Fruit fly (Drosophila melanogaster) whole organism, embryonic: Measurements from ENCODE around the gene HINT1.
A peak's percentile ranks its signal among the peaks of the same experiment; 100 is the strongest.

Experiments used
- Bdp1 ChIP-seq: fragments of 200-800 bp; sonication (Bioruptor generic); optimal IDR thresholded peaks from 3 replicates; lab custom pipeline; 2016; ENCODE audit warnings: missing biosample characterization, missing genetic modification characterization
- CG10209 ChIP-seq: fragments of 200-800 bp; sonication (Bioruptor generic); optimal IDR thresholded peaks from 3 replicates; lab custom pipeline; 2017; ENCODE audit warnings: missing biosample characterization, mild to moderate bottlenecking, missing genetic modification characterization, missing genetic modification reagents
- CG10959 ChIP-seq: fragments of 200-800 bp; sonication (Bioruptor generic); IDR thresholded peaks from 2 replicates; pipeline ENCODE4 v1.3.6; 2022; ENCODE audit warnings: missing biosample characterization, missing genetic modification characterization
- CG12769 ChIP-seq: fragments of 200-800 bp; sonication (Bioruptor generic); optimal IDR thresholded peaks from 2 replicates; lab custom pipeline; 2019; ENCODE audit warnings: missing biosample characterization, mild to moderate bottlenecking, missing genetic modification characterization, moderate library complexity
- CG16813 ChIP-seq: fragments of 200-800 bp; sonication (Bioruptor generic); IDR thresholded peaks from 3 replicates; pipeline ENCODE4 v1.3.6; 2022; ENCODE audit warnings: missing biosample characterization, missing genetic modification characterization; ENCODE audit not compliant: partially characterized antibody
- CG17359 ChIP-seq: fragments of 200-800 bp; sonication (Bioruptor generic); optimal IDR thresholded peaks from 3 replicates; lab custom pipeline; 2018; ENCODE audit warnings: missing biosample characterization, mild to moderate bottlenecking, missing genetic modification characterization, moderate library complexity
- CG17802 ChIP-seq: fragments of 200-800 bp; sonication (Bioruptor generic); optimal IDR thresholded peaks from 2 replicates; lab custom pipeline; 2018; ENCODE audit warnings: missing biosample characterization, mild to moderate bottlenecking, missing genetic modification characterization, moderate library complexity
- CG2116 ChIP-seq: fragments of 200-800 bp; sonication (Bioruptor generic); optimal IDR thresholded peaks from 3 replicates; lab custom pipeline; 2018; ENCODE audit warnings: missing biosample characterization, mild to moderate bottlenecking, missing genetic modification characterization
- CG2120 ChIP-seq: fragments of 200-800 bp; sonication (Bioruptor generic); optimal IDR thresholded peaks from 3 replicates; lab custom pipeline; 2016; ENCODE audit warnings: missing biosample characterization, missing genetic modification characterization
- CG3281 ChIP-seq: fragments of 200-800 bp; sonication (Bioruptor generic); optimal IDR thresholded peaks from 3 replicates; lab custom pipeline; 2017; ENCODE audit warnings: missing biosample characterization, mild to moderate bottlenecking, missing genetic modification characterization
- CG4360 ChIP-seq: fragments of 200-800 bp; sonication (Bioruptor generic); IDR thresholded peaks from 2 replicates; pipeline ENCODE4 v1.3.6; 2022; ENCODE audit warnings: missing biosample characterization, missing genetic modification characterization
- CG5180 ChIP-seq: fragments of 200-800 bp; sonication (Bioruptor generic); optimal IDR thresholded peaks from 3 replicates; lab custom pipeline; 2017; ENCODE audit warnings: missing biosample characterization, missing genetic modification characterization, mild to moderate bottlenecking, moderate library complexity, missing genetic modification reagents
- CG7271 ChIP-seq: fragments of 200-800 bp; sonication (Bioruptor generic); optimal IDR thresholded peaks from 2 replicates; lab custom pipeline; 2018; ENCODE audit warnings: missing biosample characterization, mild to moderate bottlenecking, missing genetic modification characterization, moderate library complexity
- CG8290 ChIP-seq, 3 experiments: fragments of 200-800 bp; sonication (Bioruptor generic); optimal IDR thresholded peaks; 2 replicates each; lab custom pipeline; 2016 to 2019; ENCODE audit warnings: missing biosample characterization in 3 of 3, missing genetic modification characterization in 3 of 3, mild to moderate bottlenecking in 2 of 3, moderate library complexity in 1 of 3
- CG8944 ChIP-seq: fragments of 200-800 bp; sonication (Bioruptor generic); optimal IDR thresholded peaks from 3 replicates; lab custom pipeline; 2016; ENCODE audit warnings: missing biosample characterization, missing genetic modification characterization
- Camta ChIP-seq: fragments of 200-800 bp; sonication (Bioruptor generic); optimal IDR thresholded peaks from 2 replicates; lab custom pipeline; 2016; ENCODE audit warnings: missing biosample characterization, missing genetic modification characterization
- CoRest ChIP-seq: fragments of 200-800 bp; sonication (Bioruptor generic); optimal IDR thresholded peaks from 3 replicates; lab custom pipeline; 2018; ENCODE audit warnings: missing biosample characterization, mild to moderate bottlenecking, missing genetic modification characterization, moderate library complexity
- D19B ChIP-seq: fragments of 200-800 bp; sonication (Bioruptor generic); optimal IDR thresholded peaks from 2 replicates; lab custom pipeline; 2017; ENCODE audit warnings: missing biosample characterization, mild to moderate bottlenecking, missing genetic modification characterization
- Deaf1 ChIP-seq: fragments of 200-800 bp; optimal IDR thresholded peaks from 3 replicates; lab custom pipeline; 2019; ENCODE audit warnings: missing biosample characterization, mild to moderate bottlenecking, missing genetic modification characterization, moderate library complexity
- ERR ChIP-seq: fragments of 200-800 bp; sonication (Bioruptor generic); optimal IDR thresholded peaks from 2 replicates; lab custom pipeline; 2016; ENCODE audit warnings: missing biosample characterization, missing genetic modification characterization
- Gsc ChIP-seq: fragments of 200-800 bp; sonication (Bioruptor generic); IDR thresholded peaks from 2 replicates; pipeline ENCODE4 v1.3.6; 2022; ENCODE audit warnings: missing biosample characterization, missing genetic modification characterization
- Hand ChIP-seq: fragments of 200-800 bp; sonication (Bioruptor generic); optimal IDR thresholded peaks from 2 replicates; lab custom pipeline; 2017; ENCODE audit warnings: mild to moderate bottlenecking, missing biosample characterization, missing genetic modification reagents, missing genetic modification characterization
- Hsf ChIP-seq: fragments of 200-800 bp; sonication (Bioruptor generic); optimal IDR thresholded peaks from 3 replicates; lab custom pipeline; 2016; ENCODE audit warnings: missing biosample characterization, missing genetic modification characterization
- Jarid2 ChIP-seq: fragments of 200-800 bp; sonication (Bioruptor generic); optimal IDR thresholded peaks from 3 replicates; lab custom pipeline; 2017; ENCODE audit warnings: mild to moderate bottlenecking, missing biosample characterization, missing genetic modification reagents, missing genetic modification characterization
- Lhr ChIP-seq: fragments of 200-800 bp; sonication (Bioruptor generic); optimal IDR thresholded peaks from 3 replicates; lab custom pipeline; 2017; ENCODE audit warnings: mild to moderate bottlenecking, missing biosample characterization, missing genetic modification reagents, missing genetic modification characterization
- PHDP ChIP-seq: fragments of 200-800 bp; sonication (Bioruptor generic); optimal IDR thresholded peaks from 3 replicates; lab custom pipeline; 2018; ENCODE audit warnings: missing biosample characterization, mild to moderate bottlenecking, missing genetic modification characterization, moderate library complexity
- Sin3A ChIP-seq: fragments of >200 bp; optimal IDR thresholded peaks from 2 replicates; lab custom pipeline; 2018
- Ssrp ChIP-seq: fragments of 200-800 bp; sonication (Bioruptor generic); optimal IDR thresholded peaks from 2 replicates; lab custom pipeline; 2018; ENCODE audit warnings: missing biosample characterization, mild to moderate bottlenecking, missing genetic modification characterization, moderate library complexity
- amos ChIP-seq: fragments of 200-800 bp; sonication (Bioruptor generic); IDR thresholded peaks from 2 replicates; pipeline ENCODE4 v1.3.6; 2022; ENCODE audit warnings: missing biosample characterization, missing genetic modification characterization; ENCODE audit not compliant: partially characterized antibody
- ara ChIP-seq: fragments of 200-800 bp; sonication (Bioruptor generic); IDR thresholded peaks from 2 replicates; pipeline ENCODE4 v1.3.6; 2022; ENCODE audit warnings: missing biosample characterization, missing genetic modification characterization
- ase ChIP-seq: fragments of 200-800 bp; sonication (Bioruptor generic); IDR thresholded peaks from 3 replicates; pipeline ENCODE4 v1.3.6; 2022; ENCODE audit warnings: missing biosample characterization, missing genetic modification characterization
- bsh ChIP-seq, 2 experiments: fragments of 200-800 bp; sonication (Bioruptor generic); optimal IDR thresholded peaks; 2 replicates each; lab custom pipeline; 2017 to 2018; ENCODE audit warnings: mild to moderate bottlenecking in 2 of 2, missing biosample characterization in 2 of 2, missing genetic modification characterization in 2 of 2, moderate library complexity in 1 of 2
- da ChIP-seq: fragments of 200-800 bp; sonication (Bioruptor generic); optimal IDR thresholded peaks from 2 replicates; lab custom pipeline; 2016; ENCODE audit warnings: missing biosample characterization, missing genetic modification characterization
- dimm ChIP-seq: fragments of 200-800 bp; sonication (Bioruptor generic); IDR thresholded peaks from 2 replicates; pipeline ENCODE4 v1.3.6; 2022; ENCODE audit warnings: missing biosample characterization, missing genetic modification characterization
- dmrt11E ChIP-seq: fragments of 200-800 bp; sonication (Bioruptor generic); optimal IDR thresholded peaks from 3 replicates; lab custom pipeline; 2018; ENCODE audit warnings: missing biosample characterization, mild to moderate bottlenecking, missing genetic modification characterization, moderate library complexity
- her ChIP-seq: fragments of 200-800 bp; sonication (Bioruptor generic); optimal IDR thresholded peaks from 2 replicates; lab custom pipeline; 2016; ENCODE audit warnings: missing biosample characterization, missing genetic modification characterization
- kni ChIP-seq: fragments of 200-800 bp; sonication (Bioruptor generic); optimal IDR thresholded peaks from 3 replicates; lab custom pipeline; 2017; ENCODE audit warnings: mild to moderate bottlenecking, missing biosample characterization, missing genetic modification reagents, missing genetic modification characterization
- knrl ChIP-seq: fragments of 200-800 bp; sonication (Bioruptor generic); IDR thresholded peaks from 3 replicates; pipeline ENCODE4 v1.3.6; 2022; ENCODE audit warnings: missing biosample characterization, missing genetic modification characterization; ENCODE audit not compliant: partially characterized antibody
- lab ChIP-seq: fragments of 200-800 bp; sonication (Bioruptor generic); optimal IDR thresholded peaks from 3 replicates; lab custom pipeline; 2017; ENCODE audit warnings: missing biosample characterization, missing genetic modification characterization, mild to moderate bottlenecking, moderate library complexity, missing genetic modification reagents
- nom ChIP-seq: fragments of 200-800 bp; sonication (Bioruptor generic); optimal IDR thresholded peaks from 2 replicates; lab custom pipeline; 2017; ENCODE audit warnings: missing biosample characterization, missing genetic modification characterization, mild to moderate bottlenecking, moderate library complexity, missing genetic modification reagents
- psq ChIP-seq: fragments of 200-800 bp; sonication (Bioruptor generic); optimal IDR thresholded peaks from 2 replicates; lab custom pipeline; 2017; ENCODE audit warnings: missing biosample characterization, missing genetic modification characterization
- rib ChIP-seq: fragments of 200-800 bp; sonication (Bioruptor generic); IDR thresholded peaks from 2 replicates; pipeline ENCODE4 v1.3.6; 2022; ENCODE audit warnings: missing biosample characterization, missing genetic modification characterization
- sc ChIP-seq, 3 experiments: fragments of >200 bp in 2 of 3; fragments of 200-800 bp in 1 of 3; sonication (Bioruptor generic) in 1 of 3; optimal IDR thresholded peaks; 2 replicates in 2 of 3; 3 replicates in 1 of 3; lab custom pipeline; 2017; ENCODE audit warnings: mild to moderate bottlenecking in 1 of 3, missing biosample characterization in 1 of 3, missing genetic modification characterization in 1 of 3, missing genetic modification reagents in 1 of 3
- sr ChIP-seq: fragments of 200-800 bp; sonication (Bioruptor generic); IDR thresholded peaks from 3 replicates; pipeline ENCODE4 v1.3.6; 2022; ENCODE audit warnings: missing biosample characterization, missing genetic modification characterization
- stc ChIP-seq: fragments of 200-800 bp; sonication (Bioruptor generic); IDR thresholded peaks from 2 replicates; pipeline ENCODE4 v1.3.6; 2022; ENCODE audit warnings: missing biosample characterization, missing genetic modification characterization
- unc-4 ChIP-seq: fragments of 200-800 bp; sonication (Bioruptor generic); IDR thresholded peaks from 2 replicates; pipeline ENCODE4 v1.3.6; 2022; ENCODE audit warnings: missing biosample characterization, missing genetic modification characterization; ENCODE audit not compliant: partially characterized antibody
- vvl ChIP-seq: fragments of 200-800 bp; sonication (Bioruptor generic); IDR thresholded peaks from 2 replicates; pipeline ENCODE4 v1.3.6; 2022; ENCODE audit warnings: missing biosample characterization, missing genetic modification characterization

The HINT1 gene

dm6 chr2L:2754437-2755322 lies 15.3 kb upstream of the HINT1 start (continued):
- TF ChIP-seq bsh (GFP tag; optimal IDR thresholded peaks at IDR 0.05; lab: Kevin White, UChicago): peak; percentile 79 to 84
- peak; percentile 76 for TF ChIP-seq Ssrp (tag; lab: Kevin White, UChicago)
- TF ChIP-seq CG10959: no peak
- peak; percentile 25 for TF ChIP-seq CG2116
- no peak for TF ChIP-seq knrl (GFP tag; lab: Robert Waterston, UW)
- peak; percentile 74 for TF ChIP-seq her (GFP tag; lab: Kevin White, UChicago)
- TF ChIP-seq dmrt11E (tag; lab: Kevin White, UChicago): peak; percentile 52
- TF ChIP-seq Jarid2 (GFP tag; lab: Kevin White, UChicago): peak; percentile 56
- no peak for TF ChIP-seq unc-4
- peak; percentile 88 for TF ChIP-seq CG2120 (GFP tag; lab: Kevin White, UChicago)
- no peak for TF ChIP-seq Gsc (GFP tag; lab: Robert Waterston, UW)
- no peak for TF ChIP-seq dimm (GFP tag; lab: Robert Waterston, UW)
- peak; percentile 80 for TF ChIP-seq D19B
- no peak for TF ChIP-seq stc
- TF ChIP-seq CG17802 (tag; lab: Kevin White, UChicago): no peak
- peak; percentile 49 for TF ChIP-seq CG8944 (GFP tag; lab: Kevin White, UChicago)
- TF ChIP-seq Hsf: peak; percentile 72
- peak; percentile 92 for TF ChIP-seq CG3281 (GFP tag; lab: Kevin White, UChicago)
- peak; percentile 28 for TF ChIP-seq CG7271 (tag; lab: Kevin White, UChicago)
- no peak for TF ChIP-seq sc (optimal IDR thresholded peaks at IDR 0.05; lab: Kevin White, UChicago)
- TF ChIP-seq sc (GFP tag; optimal IDR thresholded peaks at IDR 0.05; lab: Kevin White, UChicago): peak; percentile 71
- peak; percentile 88 for TF ChIP-seq CG17359 (tag; lab: Kevin White, UChicago)
- TF ChIP-seq CG10209 (GFP tag; lab: Kevin White, UChicago): peak; percentile 81
- TF ChIP-seq CG12769: peak; percentile 62
- no peak for TF ChIP-seq rib (GFP tag; lab: Robert Waterston, UW)
- peak; percentile 82 for TF ChIP-seq Hand (GFP tag; lab: Kevin White, UChicago)
- peak; percentile 81 for TF ChIP-seq CG5180 (GFP tag; lab: Kevin White, UChicago)
- no peak for TF ChIP-seq CG16813 (GFP tag; lab: Robert Waterston, UW)
- peak; percentile 50 for TF ChIP-seq Deaf1 (tag; lab: Kevin White, UChicago)
- peak; percentile 90 for TF ChIP-seq lab (GFP tag; lab: Kevin White, UChicago)
- peak; percentile 0 for TF ChIP-seq ERR
- TF ChIP-seq Sin3A (lab: Kevin White, UChicago): no peak
- peak; percentile 86 for TF ChIP-seq PHDP
- peak; percentile 81 for TF ChIP-seq nom (GFP tag; lab: Kevin White, UChicago)
- TF ChIP-seq psq (GFP tag; lab: Kevin White, UChicago): peak; percentile 51
- no peak for TF ChIP-seq ase (GFP tag; lab: Robert Waterston, UW)
- peak; percentile 69 for TF ChIP-seq Camta (GFP tag; lab: Kevin White, UChicago)
- TF ChIP-seq Bdp1: peak; percentile 20
- TF ChIP-seq amos (GFP tag; lab: Robert Waterston, UW): no peak
- peak; percentile 32 for TF ChIP-seq CG8290 (GFP tag; optimal IDR thresholded peaks at IDR 0.05; lab: Kevin White, UChicago)
- peak; percentile 39 to 76 for TF ChIP-seq CG8290 (tag; optimal IDR thresholded peaks at IDR 0.05; lab: Kevin White, UChicago)
- no peak for TF ChIP-seq vvl (GFP tag; lab: Robert Waterston, UW)
- TF ChIP-seq Lhr: peak; percentile 49
- peak; percentile 85 for TF ChIP-seq CoRest (tag; lab: Kevin White, UChicago)
- TF ChIP-seq kni (GFP tag; lab: Kevin White, UChicago): peak; percentile 86
- no peak for TF ChIP-seq ara (GFP tag; lab: Robert Waterston, UW)
- no peak for TF ChIP-seq CG4360
- TF ChIP-seq sr (GFP tag; lab: Robert Waterston, UW): no peak
- peak; percentile 72 for TF ChIP-seq da
